Worm (Caenorhabditis elegans): ENCODE data around the gene pudl-1.
"Not testable (repeated sequence)": the region's sequence is repeated elsewhere in the genome, so short reads cannot be mapped to it uniquely, and the experiment has no call there.

The pudl-1 gene

ce11 chrIV:2832587-2832986 lies at the start of gene pudl-1, which contains the start of gene Y54G2A.48:
Gene pudl-1, plus strand, starts transcription at chrIV:2832906.
Gene Y54G2A.48, minus strand, starts transcription at chrIV:2832687.
- TF ChIP-seq xnd-1 (tag; optimal IDR thresholded peaks at IDR 0.05) (no peak), F37B4.10 (GFP tag; IDR thresholded peaks at IDR 0.05) (no peak), T07F8.4 (tag; optimal IDR thresholded peaks at IDR 0.05) (no peak), mcd-1 (GFP tag; IDR thresholded peaks at IDR 0.05) (no peak), madf-8 (GFP tag; conservative IDR thresholded peaks at IDR 0.05) (no peak), ztf-18 (tag; optimal IDR thresholded peaks at IDR 0.05) (no peak)

ce11 chrIV:2785057-2785456 lies 47.6 kb upstream of the pudl-1 start:
- TF ChIP-seq lin-40 (tag; optimal IDR thresholded peaks at IDR 0.05) (peak; percentile 10), rcor-1 (GFP tag; IDR thresholded peaks at IDR 0.05) (no peak), athp-1 (tag; optimal IDR thresholded peaks at IDR 0.05) (no peak), nhr-80 (tag; optimal IDR thresholded peaks at IDR 0.05) (peak; percentile 12), cebp-1 (GFP tag; IDR thresholded peaks at IDR 0.05) (no peak), cebp-1 (tag; optimal IDR thresholded peaks at IDR 0.05) (peak; percentile 18), hmg-1.2 (GFP tag; IDR thresholded peaks at IDR 0.05) (peak; percentile 88)

ce11 chrIV:2788389-2788788 lies 44.3 kb upstream of the pudl-1 start, which contains the start of gene atln-1:
Gene atln-1, plus strand, starts transcription at chrIV:2788689.
- not testable (repeated sequence) for TF ChIP-seq him-1 (tag; optimal IDR thresholded peaks at IDR 0.05); let-607 (tag; optimal IDR thresholded peaks at IDR 0.05); ZK185.1 (tag; optimal IDR thresholded peaks at IDR 0.05; ENCODE audit: poor library complexity, severe bottlenecking)

- TF ChIP-seq fkh-3 (tag; optimal IDR thresholded peaks at IDR 0.05) (no peak), madf-10 (tag; optimal IDR thresholded peaks at IDR 0.05) (no peak), ztf-22 (GFP tag; optimal IDR thresholded peaks at IDR 0.05) (no peak), efl-1 (GFP tag; optimal IDR thresholded peaks at IDR 0.05) (no peak), madf-8 (GFP tag; conservative IDR thresholded peaks at IDR 0.05) (no peak), attf-6 (GFP tag; IDR thresholded peaks at IDR 0.05) (no peak), lin-26 (GFP tag; IDR thresholded peaks at IDR 0.05) (no peak), pbrm-1 (GFP tag; IDR thresholded peaks at IDR 0.05) (no peak), hsf-1 (GFP tag; IDR thresholded peaks at IDR 0.05) (no peak), dpl-1 (GFP tag; optimal IDR thresholded peaks at IDR 0.05) (no peak), lin-54 (GFP tag; optimal IDR thresholded peaks at IDR 0.05) (no peak), T07F8.4 (tag; optimal IDR thresholded peaks at IDR 0.05) (no peak), mxl-1 (tag; optimal IDR thresholded peaks at IDR 0.05) (no peak), Y53G8AR.9 (GFP tag; conservative IDR thresholded peaks at IDR 0.05) (no peak), tbx-9 (tag; optimal IDR thresholded peaks at IDR 0.05; ENCODE audit: borderline replicate concordance) (no peak)
These were observed 38.8 kb upstream of the pudl-1 start for ce11 chrIV:2793956-2794355.

ce11 chrIV:2798339-2798738 lies 34.4 kb upstream of the pudl-1 start, which contains the start of gene Y54G2A.52:
Gene Y54G2A.52, minus strand, starts transcription at chrIV:2798686.
- no peak for TF ChIP-seq sdz-38 (tag; optimal IDR thresholded peaks at IDR 0.05)
- TF ChIP-seq nhr-80 (tag; optimal IDR thresholded peaks at IDR 0.05) = peak; percentile 63

- TF ChIP-seq lsy-27 (tag; optimal IDR thresholded peaks at IDR 0.05; ENCODE audit: borderline replicate concordance, insufficient read depth) (no peak), rpc-1 (optimal IDR thresholded peaks at IDR 0.05) (no peak), rpc-1 (tag; optimal IDR thresholded peaks at IDR 0.05) (no peak), Y67H2A.10 (GFP tag; conservative IDR thresholded peaks at IDR 0.05) (no peak), F55B11.4 (tag; optimal IDR thresholded peaks at IDR 0.05; ENCODE audit: borderline replicate concordance, insufficient read depth) (no peak), fkh-3 (tag; optimal IDR thresholded peaks at IDR 0.05) (no peak), C17E4.6 (GFP tag; IDR thresholded peaks at IDR 0.05) (no peak), mcd-1 (GFP tag; IDR thresholded peaks at IDR 0.05) (no peak), cebp-2 (GFP tag; IDR thresholded peaks at IDR 0.05) (no peak), F52B5.7 (tag; optimal IDR thresholded peaks at IDR 0.05) (no peak), lag-1 (GFP tag; IDR thresholded peaks at IDR 0.05) (no peak), atf-7 (tag; optimal IDR thresholded peaks at IDR 0.05) (no peak), attf-3 (GFP tag; conservative IDR thresholded peaks at IDR 0.05) (no peak)
These were observed 33.3 kb upstream of the pudl-1 start, which contains the start of gene Y54G2A.10 for ce11 chrIV:2799389-2799788. Gene Y54G2A.10, plus strand, starts transcription at chrIV:2799689.
